Worm (Caenorhabditis elegans) whole organism, young adult: Measurements from ENCODE around the gene C53A5.13.

Experiments used
- C06A6.2 ChIP-seq: fragments of 200-800 bp; sonication (Bioruptor generic); conservative IDR thresholded peaks from 2 replicates; pipeline ENCODE4 v1.3.6; 2022; ENCODE audit warnings: missing genetic modification characterization, missing compliant biosample characterization
- madf-10 ChIP-seq: sonication (generic microtip); optimal IDR thresholded peaks from 2 replicates; lab custom pipeline; 2016; ENCODE audit warnings: mild to moderate bottlenecking, missing genetic modification characterization, missing compliant biosample characterization
- mes-4 ChIP-seq: sonication (generic microtip); optimal IDR thresholded peaks from 2 replicates; lab custom pipeline; 2016; ENCODE audit warnings: missing genotype, missing genetic modification characterization, missing compliant biosample characterization
- sea-2 ChIP-seq: fragments of 200-800 bp; sonication (Bioruptor generic); IDR thresholded peaks from 2 replicates; pipeline ENCODE4 v1.3.6; 2022; ENCODE audit warnings: missing genetic modification characterization, missing compliant biosample characterization
- tlf-1 ChIP-seq: fragments of 200-800 bp; sonication (Bioruptor generic); optimal IDR thresholded peaks from 2 replicates; lab custom pipeline; 2018; ENCODE audit warnings: mild to moderate bottlenecking, missing genetic modification characterization, missing compliant biosample characterization

ce11 chrV:14523788-14524582 is 22.7 kb upstream of the C53A5.13 start, which contains the start of gene ril-1:
- TF ChIP-seq sea-2 (GFP tag; lab: Robert Waterston, UW) (no peak), madf-10 (tag; lab: Kevin White, UChicago) (no peak), mes-4 (tag; lab: Kevin White, UChicago) (no peak), tlf-1 (GFP tag; lab: Kevin White, UChicago) (no peak), C06A6.2 (GFP tag; lab: Robert Waterston, UW) (no peak)
